Worm (Caenorhabditis elegans): Measurements from ENCODE around the gene ctr-9.

Gene ctr-9

DNA sequence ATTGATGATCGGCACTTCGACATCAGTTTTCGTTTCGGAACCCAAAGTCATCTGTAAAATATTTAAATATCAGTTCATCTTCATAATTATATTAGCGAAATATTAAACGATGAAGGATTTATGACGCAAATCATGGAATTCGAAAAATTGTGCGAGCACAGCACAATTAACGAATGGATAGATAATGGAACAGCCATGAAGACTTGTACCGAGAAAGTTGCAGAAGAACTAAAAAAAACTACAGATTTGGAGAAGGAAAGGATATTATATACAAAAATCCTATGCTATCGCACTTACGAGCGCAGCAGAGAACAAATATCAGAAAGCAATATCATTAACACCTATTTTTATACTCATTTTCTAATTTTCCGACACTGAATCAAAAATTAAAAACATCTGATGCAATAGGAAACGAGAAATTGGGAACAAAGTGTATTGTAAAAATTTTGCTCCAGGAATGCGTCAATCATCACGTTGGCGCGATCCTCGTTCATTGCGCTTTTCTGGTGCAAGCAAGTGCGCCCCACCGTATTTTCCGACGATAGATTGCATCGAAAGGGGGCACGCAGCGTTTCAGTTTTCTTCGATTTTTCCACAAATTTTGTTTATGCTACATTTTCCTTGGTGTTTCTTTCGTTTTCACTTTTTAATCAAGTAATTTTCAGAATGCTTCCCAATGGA is 30.4 kb downstream of the ctr-9 start, which contains the start of the genes clu-1 and prp-40:
Gene clu-1, minus strand, starts transcription at position 51 of the 681 bp plus-strand sequence.
Gene prp-40, plus strand, starts transcription at position 666 of the 681 bp plus-strand sequence.
- peak; percentile 95 for TF ChIP-seq W03F9.2 (tag; optimal IDR thresholded peaks at IDR 0.05)
- no peak for TF ChIP-seq dao-5 (tag; optimal IDR thresholded peaks at IDR 0.05)
- no peak for TF ChIP-seq him-1 (tag; optimal IDR thresholded peaks at IDR 0.05)

ce11 chrIII:9523581-9523980 is 32.4 kb downstream of the ctr-9 start, which contains the start of gene mrps-23:
TSS of gene mrps-23 (minus strand) at chrIII:9523672.
- TF ChIP-seq dao-5 (tag; optimal IDR thresholded peaks at IDR 0.05) (no peak), W03F9.2 (tag; optimal IDR thresholded peaks at IDR 0.05) (no peak), him-1 (tag; optimal IDR thresholded peaks at IDR 0.05) (no peak)

- no peak for TF ChIP-seq W03F9.2 (tag; optimal IDR thresholded peaks at IDR 0.05)
- TF ChIP-seq dao-5 (tag; optimal IDR thresholded peaks at IDR 0.05) = no peak
- no peak for TF ChIP-seq him-1 (tag; optimal IDR thresholded peaks at IDR 0.05)
These were observed 34.1 kb downstream of the ctr-9 start, which contains the start of gene trpp-3 for ce11 chrIII:9525252-9525651. TSS of gene trpp-3 (plus strand) at chrIII:9525552.

ce11 chrIII:9526851-9527250 is 35.7 kb downstream of the ctr-9 start, which contains the start of gene ZK1098.6:
TSS of gene ZK1098.6 (plus strand) at chrIII:9527151.
- no peak for TF ChIP-seq dao-5 (tag; optimal IDR thresholded peaks at IDR 0.05)

DNA sequence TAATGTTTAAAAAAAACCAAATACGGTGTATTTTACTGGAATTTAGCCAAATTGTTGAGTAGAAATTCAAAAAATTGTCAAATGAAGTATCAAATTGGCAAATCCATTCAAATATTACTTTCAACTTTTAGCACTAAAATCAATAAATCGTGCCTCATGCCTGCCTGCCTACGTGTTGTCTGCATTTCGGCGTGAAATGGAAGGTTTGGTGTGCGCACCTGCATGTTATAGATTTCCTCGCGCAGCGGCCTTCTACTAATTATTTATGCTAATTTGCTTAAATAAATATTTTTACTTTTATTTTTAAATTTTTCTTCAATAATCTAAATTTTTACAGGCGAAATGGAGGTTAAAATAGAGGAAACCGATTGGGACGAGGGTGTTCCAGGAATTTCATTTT is 37.6 kb downstream of the ctr-9 start, which contains the start of gene ZK1098.2:
Gene ZK1098.2, plus strand, starts transcription at position 336 of the 400 bp plus-strand sequence.
- no peak for TF ChIP-seq dao-5 (tag; optimal IDR thresholded peaks at IDR 0.05)
- TF ChIP-seq W03F9.2 (tag; optimal IDR thresholded peaks at IDR 0.05) = peak; percentile 12
- no peak for TF ChIP-seq him-1 (tag; optimal IDR thresholded peaks at IDR 0.05)

ce11 chrIII:9538655-9539155 is 47.5 kb downstream of the ctr-9 start, which contains the start of gene ZK1098.3:
TSS of gene ZK1098.3 (minus strand) at chrIII:9538705.
- TF ChIP-seq him-1 (tag; optimal IDR thresholded peaks at IDR 0.05) (no peak), W03F9.2 (tag; optimal IDR thresholded peaks at IDR 0.05) (no peak), dao-5 (tag; optimal IDR thresholded peaks at IDR 0.05) (no peak)

- TF ChIP-seq dao-5 (tag; optimal IDR thresholded peaks at IDR 0.05) = no peak
- TF ChIP-seq W03F9.2 (tag; optimal IDR thresholded peaks at IDR 0.05) = no peak
- no peak for TF ChIP-seq him-1 (tag; optimal IDR thresholded peaks at IDR 0.05)
These were observed 51.1 kb downstream of the ctr-9 start, which contains the start of gene mut-7 for ce11 chrIII:9542280-9542679. TSS of gene mut-7 (minus strand) at chrIII:9542380.

DNA sequence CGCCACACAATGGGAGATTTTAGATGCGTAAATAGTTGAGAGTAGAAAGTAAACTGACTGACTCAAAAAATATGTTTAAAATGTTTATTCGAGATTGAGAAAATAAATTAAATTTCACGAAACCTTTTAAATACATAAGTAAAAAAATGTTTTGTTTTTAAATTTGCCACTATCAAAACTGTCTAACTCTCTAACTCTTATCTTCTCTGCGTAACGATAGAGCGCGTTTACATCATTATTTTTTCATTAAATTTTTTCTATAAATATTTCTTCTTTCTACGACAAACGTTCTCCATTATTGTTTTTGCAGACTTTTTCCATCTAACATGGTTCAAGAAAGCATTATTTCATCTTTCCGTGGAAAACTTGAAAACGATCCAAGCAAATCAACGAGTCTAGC is 51.6 kb downstream of the ctr-9 start, which contains the start of gene eif-2Balpha:
Gene eif-2Balpha, plus strand, starts transcription at position 304 of the 400 bp plus-strand sequence.
- TF ChIP-seq W03F9.2 (tag; optimal IDR thresholded peaks at IDR 0.05) (peak; percentile 56), him-1 (tag; optimal IDR thresholded peaks at IDR 0.05) (no peak), dao-5 (tag; optimal IDR thresholded peaks at IDR 0.05) (no peak)

DNA sequence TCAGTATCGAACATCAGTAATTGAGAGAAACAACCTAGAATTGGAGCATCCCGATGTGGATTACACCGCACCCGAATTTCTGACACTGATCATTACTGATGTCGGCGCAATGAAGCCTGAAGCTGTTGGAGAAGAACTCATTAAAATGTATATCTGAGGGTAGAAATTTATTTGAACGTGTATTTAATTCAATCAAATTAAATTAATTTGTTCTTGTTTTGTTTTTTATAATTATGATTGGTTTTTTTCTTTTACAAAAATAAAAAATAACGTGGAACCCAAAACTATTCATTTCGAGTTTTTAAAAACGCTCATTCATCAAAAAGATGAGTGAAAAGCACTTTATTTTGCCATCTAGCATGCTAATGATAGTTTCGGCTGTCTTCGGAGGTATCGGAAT is 52.9 kb downstream of the ctr-9 start, which contains the start of gene ZK1098.9:
Gene ZK1098.9, plus strand, starts transcription at position 301 of the 400 bp plus-strand sequence.
- no peak for TF ChIP-seq W03F9.2 (tag; optimal IDR thresholded peaks at IDR 0.05)
- no peak for TF ChIP-seq dao-5 (tag; optimal IDR thresholded peaks at IDR 0.05)
- TF ChIP-seq him-1 (tag; optimal IDR thresholded peaks at IDR 0.05) = no peak

ce11 chrIII:9544820-9545219 is 53.6 kb downstream of the ctr-9 start, which contains the start of gene ZK1098.12:
TSS of gene ZK1098.12 (plus strand) at chrIII:9545120.
- no peak for TF ChIP-seq W03F9.2 (tag; optimal IDR thresholded peaks at IDR 0.05)
- TF ChIP-seq him-1 (tag; optimal IDR thresholded peaks at IDR 0.05) = no peak
- no peak for TF ChIP-seq dao-5 (tag; optimal IDR thresholded peaks at IDR 0.05)

- TF ChIP-seq W03F9.2 (tag; optimal IDR thresholded peaks at IDR 0.05) (peak; percentile 84), him-1 (tag; optimal IDR thresholded peaks at IDR 0.05) (peak; percentile 55), dao-5 (tag; optimal IDR thresholded peaks at IDR 0.05) (no peak)
These were observed 54.9 kb downstream of the ctr-9 start, which contains the start of gene unc-16 for ce11 chrIII:9546016-9546659. TSS of gene unc-16 (plus strand) at chrIII:9546258.

Measured in whole organism, L4/young adult.